Worm (Caenorhabditis elegans): ENCODE measurements around the gene mig-21.

mig-21 gene

ce11 chrIII:5917365-5917958 is 39.3 kb upstream of the mig-21 start:
- TF ChIP-seq crh-2 (tag; optimal IDR thresholded peaks at IDR 0.05) (peak; percentile 84), elt-3 (tag; optimal IDR thresholded peaks at IDR 0.05) (no peak), aly-2 (tag; optimal IDR thresholded peaks at IDR 0.05) (no peak), nhr-21 (tag; optimal IDR thresholded peaks at IDR 0.05) (peak; percentile 72), lsy-2 (tag; optimal IDR thresholded peaks at IDR 0.05) (peak in 1 of 2 experiments; percentile 41), skn-1 (tag; optimal IDR thresholded peaks at IDR 0.05) (peak; percentile 89), ama-1 (optimal IDR thresholded peaks at IDR 0.05) (peak; percentile 14), mdl-1 (tag; optimal IDR thresholded peaks at IDR 0.05) (no peak), lin-13 (GFP tag; optimal IDR thresholded peaks at IDR 0.05) (peak; percentile 9), ceh-82 (tag; optimal IDR thresholded peaks at IDR 0.05) (no peak), sem-4 (tag; optimal IDR thresholded peaks at IDR 0.05) (no peak), nhr-25 (tag; optimal IDR thresholded peaks at IDR 0.05) (peak; percentile 4), ztf-11 (tag; optimal IDR thresholded peaks at IDR 0.05) (no peak), ZK546.5 (tag; optimal IDR thresholded peaks at IDR 0.05) (no peak), nhr-237 (tag; optimal IDR thresholded peaks at IDR 0.05) (no peak), blmp-1 (tag; optimal IDR thresholded peaks at IDR 0.05; ENCODE audit: insufficient read depth) (no peak), ztf-4 (tag; optimal IDR thresholded peaks at IDR 0.05) (peak; percentile 26), F13H6.1 (tag; optimal IDR thresholded peaks at IDR 0.05) (peak; percentile 20), gmeb-1 (tag; optimal IDR thresholded peaks at IDR 0.05) (peak; percentile 50), sma-3 (GFP tag; optimal IDR thresholded peaks at IDR 0.05) (peak; percentile 39), fos-1 (tag; optimal IDR thresholded peaks at IDR 0.05) (peak; percentile 40), elt-1 (tag; optimal IDR thresholded peaks at IDR 0.05) (no peak)

ce11 chrIII:5915926-5916325 is 37.7 kb upstream of the mig-21 start:
- TF ChIP-seq ceh-16 (tag; optimal IDR thresholded peaks at IDR 0.05) (no peak), Y55F3AM.14 (GFP tag; optimal IDR thresholded peaks at IDR 0.05) (no peak), fos-1 (tag; optimal IDR thresholded peaks at IDR 0.05) (peak; percentile 78), skn-1 (tag; optimal IDR thresholded peaks at IDR 0.05) (peak; percentile 57), nhr-6 (tag; optimal IDR thresholded peaks at IDR 0.05) (no peak), crh-2 (tag; optimal IDR thresholded peaks at IDR 0.05) (peak; percentile 44), unc-39 (tag; optimal IDR thresholded peaks at IDR 0.05) (no peak), alr-1 (tag; optimal IDR thresholded peaks at IDR 0.05) (no peak)

- peak; percentile 15 for TF ChIP-seq sma-9 (GFP tag; optimal IDR thresholded peaks at IDR 0.05)
- TF ChIP-seq sma-9 (tag; optimal IDR thresholded peaks at IDR 0.05) = no peak
- no peak for TF ChIP-seq peb-1 (tag; optimal IDR thresholded peaks at IDR 0.05)
- no peak for TF ChIP-seq elt-1 (tag; optimal IDR thresholded peaks at IDR 0.05)
- no peak for TF ChIP-seq skn-1 (tag; optimal IDR thresholded peaks at IDR 0.05)
- TF ChIP-seq nhr-21 (tag; optimal IDR thresholded peaks at IDR 0.05) = no peak
- no peak for TF ChIP-seq nhr-12 (tag; optimal IDR thresholded peaks at IDR 0.05)
- TF ChIP-seq fos-1 (tag; optimal IDR thresholded peaks at IDR 0.05) = peak; percentile 67
- no peak for TF ChIP-seq nhr-6 (tag; optimal IDR thresholded peaks at IDR 0.05)
- TF ChIP-seq ztf-1 (GFP tag; conservative IDR thresholded peaks at IDR 0.05) = no peak
- TF ChIP-seq crh-2 (tag; optimal IDR thresholded peaks at IDR 0.05) = peak; percentile 74
- TF ChIP-seq gmeb-1 (tag; optimal IDR thresholded peaks at IDR 0.05) = no peak
These were observed 36.5 kb upstream of the mig-21 start for ce11 chrIII:5914717-5915116.

ce11 chrIII:5908408-5908807 is 30.2 kb upstream of the mig-21 start, which contains the start of gene C28H8.3:
Gene C28H8.3, plus strand, starts transcription at chrIII:5908700.
- TF ChIP-seq snpc-4 (tag; optimal IDR thresholded peaks at IDR 0.05) (no peak), aly-2 (tag; optimal IDR thresholded peaks at IDR 0.05) (no peak), ama-1 (optimal IDR thresholded peaks at IDR 0.05) (no peak), F13H6.1 (tag; optimal IDR thresholded peaks at IDR 0.05) (no peak), nhr-12 (tag; optimal IDR thresholded peaks at IDR 0.05) (no peak), unc-62 (GFP tag; optimal IDR thresholded peaks at IDR 0.05) (no peak), sma-3 (GFP tag; optimal IDR thresholded peaks at IDR 0.05) (no peak), ztf-11 (tag; optimal IDR thresholded peaks at IDR 0.05) (no peak), ceh-16 (tag; optimal IDR thresholded peaks at IDR 0.05) (no peak), lin-11 (tag; optimal IDR thresholded peaks at IDR 0.05) (no peak), unc-55 (GFP tag; optimal IDR thresholded peaks at IDR 0.05) (no peak), gmeb-1 (tag; optimal IDR thresholded peaks at IDR 0.05) (no peak), alr-1 (tag; optimal IDR thresholded peaks at IDR 0.05) (no peak), sma-9 (GFP tag; optimal IDR thresholded peaks at IDR 0.05) (no peak), sma-9 (tag; optimal IDR thresholded peaks at IDR 0.05) (no peak), elt-1 (tag; optimal IDR thresholded peaks at IDR 0.05) (no peak), R02D3.7 (tag; optimal IDR thresholded peaks at IDR 0.05) (no peak), lsy-2 (tag; optimal IDR thresholded peaks at IDR 0.05) (no peak), nhr-25 (tag; optimal IDR thresholded peaks at IDR 0.05) (no peak)
